Fruit fly (Drosophila melanogaster) whole organism, wandering third instar larva: Measurements from ENCODE around the gene CG6656.

Source experiments
- Abd-B ChIP-seq: fragments of >200 bp; optimal IDR thresholded peaks from 2 replicates; lab custom pipeline; 2017; ENCODE audit warnings: missing biosample characterization, missing genetic modification characterization
- CG32264 ChIP-seq: fragments of 200-800 bp; sonication (Bioruptor generic); optimal IDR thresholded peaks from 2 replicates; lab custom pipeline; 2016; ENCODE audit warnings: missing biosample characterization, missing genetic modification characterization
- CG9705 ChIP-seq: fragments of 200-800 bp; sonication (Bioruptor generic); optimal IDR thresholded peaks from 2 replicates; lab custom pipeline; 2018; ENCODE audit warnings: missing biosample characterization, mild to moderate bottlenecking, missing genetic modification characterization
- CrebA ChIP-seq: fragments of 200-800 bp; sonication (Bioruptor generic); optimal IDR thresholded peaks from 2 replicates; lab custom pipeline; 2016; ENCODE audit warnings: missing biosample characterization, mild to moderate bottlenecking, missing genetic modification characterization, borderline replicate concordance
- Dfd ChIP-seq: fragments of >200 bp; optimal IDR thresholded peaks from 2 replicates; lab custom pipeline; 2017; ENCODE audit warnings: missing biosample characterization, missing genetic modification characterization
- Dif ChIP-seq: fragments of 200-275, 200-300 bp; sonication (Bioruptor generic); optimal IDR thresholded peaks from 2 replicates; lab custom pipeline; 2018; ENCODE audit warnings: missing biosample characterization, missing genetic modification characterization; ENCODE audit not compliant: partially characterized antibody
- GATAd ChIP-seq: sonication (Bioruptor generic); optimal IDR thresholded peaks from 2 replicates; lab custom pipeline; 2016; ENCODE audit warnings: missing biosample characterization, missing genetic modification characterization
- HLH106 ChIP-seq: fragments of 200-800 bp; optimal IDR thresholded peaks from 3 replicates; lab custom pipeline; 2019; ENCODE audit warnings: missing biosample characterization, mild to moderate bottlenecking, missing genetic modification characterization, moderate library complexity
- Hnf4 ChIP-seq: fragments of 200-800 bp; sonication (Bioruptor generic); optimal IDR thresholded peaks from 2 replicates; lab custom pipeline; 2016; ENCODE audit warnings: missing biosample characterization, mild to moderate bottlenecking, missing genetic modification characterization
- Hr78 ChIP-seq: fragments of >200 bp; optimal IDR thresholded peaks from 2 replicates; lab custom pipeline; 2017; ENCODE audit warnings: missing biosample characterization, missing genetic modification characterization
- Hr83 ChIP-seq: fragments of 200-300 bp; sonication (Bioruptor generic); optimal IDR thresholded peaks from 2 replicates; lab custom pipeline; 2016; ENCODE audit warnings: missing biosample characterization, mild to moderate bottlenecking, missing genetic modification characterization, moderate library complexity; ENCODE audit not compliant: poor library complexity, severe bottlenecking
- Jra ChIP-seq: sonication (Bioruptor generic); optimal IDR thresholded peaks from 2 replicates; lab custom pipeline; 2016; ENCODE audit warnings: missing biosample characterization, missing genetic modification characterization
- Mio ChIP-seq: sonication (Bioruptor generic); optimal IDR thresholded peaks from 2 replicates; lab custom pipeline; 2016; ENCODE audit warnings: missing biosample characterization, missing genetic modification characterization
- Myc ChIP-seq: fragments of >200 bp; optimal IDR thresholded peaks from 2 replicates; lab custom pipeline; 2017
- N ChIP-seq: fragments of >200 bp; optimal IDR thresholded peaks from 2 replicates; lab custom pipeline; 2018; ENCODE audit warnings: missing biosample characterization, missing external identifiers, missing genetic modification characterization
- OdsH ChIP-seq: fragments of 200-800 bp; sonication (Bioruptor generic); optimal IDR thresholded peaks from 2 replicates; lab custom pipeline; 2016; ENCODE audit warnings: missing biosample characterization, mild to moderate bottlenecking, missing genetic modification characterization
- Rel ChIP-seq, 2 experiments: fragments of 200-800 bp; sonication (Bioruptor generic) in 1 of 2; optimal IDR thresholded peaks; 2 replicates in 1 of 2; 3 replicates in 1 of 2; lab custom pipeline; 2016 to 2019; ENCODE audit warnings: mild to moderate bottlenecking in 2 of 2, missing biosample characterization in 2 of 2, missing genetic modification characterization in 2 of 2, moderate library complexity in 1 of 2
- Sp1 ChIP-seq: fragments of 200-800 bp; sonication (Bioruptor generic); optimal IDR thresholded peaks from 3 replicates; lab custom pipeline; 2019; ENCODE audit warnings: missing biosample characterization, mild to moderate bottlenecking, missing genetic modification characterization, moderate library complexity
- Vsx2 ChIP-seq: fragments of 200-300, 225-300 bp; sonication (Bioruptor generic); optimal IDR thresholded peaks from 2 replicates; lab custom pipeline; 2018; ENCODE audit warnings: missing biosample characterization, missing genetic modification characterization; ENCODE audit not compliant: partially characterized antibody
- br ChIP-seq: fragments of 200-800 bp; sonication (Bioruptor generic); optimal IDR thresholded peaks from 2 replicates; lab custom pipeline; 2016; ENCODE audit warnings: missing biosample characterization, missing genetic modification characterization
- brk ChIP-seq: fragments of 200-800 bp; sonication (Bioruptor generic); optimal IDR thresholded peaks from 2 replicates; lab custom pipeline; 2016; ENCODE audit warnings: missing biosample characterization, mild to moderate bottlenecking, missing genetic modification characterization
- dl ChIP-seq, 2 experiments: fragments of 175-275, 200-275 bp in 1 of 2; fragments of 200-275 bp in 1 of 2; sonication (Bioruptor generic); optimal IDR thresholded peaks; lab custom pipeline; 2018; ENCODE audit warnings: mild to moderate bottlenecking in 2 of 2, missing biosample characterization in 2 of 2, missing genetic modification characterization in 2 of 2, moderate library complexity in 2 of 2; ENCODE audit not compliant: partially characterized antibody in 2 of 2, insufficient read depth in 1 of 2
- dmrt93B ChIP-seq: fragments of 200-800 bp; sonication (Bioruptor generic); optimal IDR thresholded peaks from 2 replicates; lab custom pipeline; 2018; ENCODE audit warnings: missing biosample characterization, mild to moderate bottlenecking, missing genetic modification characterization
- dsf ChIP-seq: sonication (Bioruptor generic); optimal IDR thresholded peaks from 2 replicates; lab custom pipeline; 2016; ENCODE audit warnings: missing biosample characterization, missing genetic modification characterization, borderline replicate concordance
- ey ChIP-seq: fragments of 200-800 bp; sonication (Bioruptor generic); optimal IDR thresholded peaks from 2 replicates; lab custom pipeline; 2016; ENCODE audit warnings: missing biosample characterization, missing genetic modification characterization
- foxo ChIP-seq, 2 experiments: fragments of 200-800 bp; sonication (Bioruptor generic); optimal IDR thresholded peaks; 2 replicates in 1 of 2; 3 replicates in 1 of 2; lab custom pipeline; 2016 to 2017; ENCODE audit warnings: missing biosample characterization in 2 of 2, missing genetic modification characterization in 2 of 2
- fru ChIP-seq: fragments of 200-800 bp; sonication (Bioruptor generic); optimal IDR thresholded peaks from 3 replicates; lab custom pipeline; 2016; ENCODE audit warnings: missing biosample characterization, mild to moderate bottlenecking, missing genetic modification characterization
- h ChIP-seq: fragments of 200-800 bp; sonication (Bioruptor generic); optimal IDR thresholded peaks from 3 replicates; lab custom pipeline; 2016; ENCODE audit warnings: missing biosample characterization, mild to moderate bottlenecking, missing genetic modification characterization
- jim ChIP-seq: fragments of 175-275, 200-325 bp; sonication (Bioruptor generic); optimal IDR thresholded peaks from 2 replicates; lab custom pipeline; 2016; ENCODE audit warnings: missing biosample characterization, mild to moderate bottlenecking, missing genetic modification characterization
- lola ChIP-seq: fragments of >200 bp; optimal IDR thresholded peaks from 2 replicates; lab custom pipeline; 2017; ENCODE audit warnings: missing biosample characterization, missing genetic modification characterization
- pan ChIP-seq: fragments of >200 bp; optimal IDR thresholded peaks from 2 replicates; lab custom pipeline; 2017
- psq ChIP-seq: fragments of 200-800 bp; sonication (Bioruptor generic); optimal IDR thresholded peaks from 3 replicates; lab custom pipeline; 2017; ENCODE audit warnings: missing biosample characterization, mild to moderate bottlenecking, missing genetic modification characterization, moderate library complexity
- rgr ChIP-seq: fragments of 200-800 bp; sonication (Bioruptor generic); optimal IDR thresholded peaks from 3 replicates; lab custom pipeline; 2016; ENCODE audit warnings: missing biosample characterization, mild to moderate bottlenecking, missing genetic modification characterization
- sage ChIP-seq: fragments of 200-800 bp; sonication (Bioruptor generic); optimal IDR thresholded peaks from 2 replicates; lab custom pipeline; 2016; ENCODE audit warnings: missing biosample characterization, mild to moderate bottlenecking, missing genetic modification characterization
- sv ChIP-seq: fragments of 200-800 bp; sonication (Bioruptor generic); optimal IDR thresholded peaks from 3 replicates; lab custom pipeline; 2016; ENCODE audit warnings: missing biosample characterization, missing genetic modification characterization
- tai ChIP-seq: sonication (Bioruptor generic); optimal IDR thresholded peaks from 2 replicates; lab custom pipeline; 2016; ENCODE audit warnings: missing biosample characterization, missing genetic modification characterization
- usp ChIP-seq: fragments of >200 bp; optimal IDR thresholded peaks from 2 replicates; lab custom pipeline; 2017; ENCODE audit warnings: missing biosample characterization, missing genetic modification characterization
- woc ChIP-seq: sonication (Bioruptor generic); optimal IDR thresholded peaks from 2 replicates; lab custom pipeline; 2016; ENCODE audit warnings: missing biosample characterization, mild to moderate bottlenecking, missing genetic modification characterization

The CG6656 gene

dm6 chr3R:21856873-21857243 lies 18.2 kb upstream of the CG6656 start:
- TF ChIP-seq Abd-B (no peak), CG9705 (no peak), Myc (lab: Kevin White, UChicago) (no peak)

- no peak for TF ChIP-seq brk (GFP tag; lab: Kevin White, UChicago)
- peak in 1 of 2 experiments; percentile 26 for TF ChIP-seq foxo (GFP tag; optimal IDR thresholded peaks at IDR 0.05; lab: Kevin White, UChicago)
- TF ChIP-seq HLH106 = peak; percentile 28
- no peak for TF ChIP-seq Vsx2
- peak; percentile 7 for TF ChIP-seq psq
- TF ChIP-seq fru = peak; percentile 36
- peak; percentile 13 for TF ChIP-seq h
- no peak for TF ChIP-seq Abd-B
- peak; percentile 6 for TF ChIP-seq OdsH
- TF ChIP-seq Sp1 = peak; percentile 11
- peak; percentile 17 for TF ChIP-seq woc (GFP tag; lab: Kevin White, UChicago)
- peak; percentile 6 for TF ChIP-seq ey (GFP tag; lab: Kevin White, UChicago)
- no peak for TF ChIP-seq dl (GFP tag; optimal IDR thresholded peaks at IDR 0.05; lab: Kevin White, UChicago; ENCODE audit: insufficient read depth in 1 of 2, partially characterized antibody in 2 of 2)
Observed at dm6 chr3R:21857509-21857908, 17.6 kb upstream of the CG6656 start.

- TF ChIP-seq usp (GFP tag; lab: Kevin White, UChicago) (no peak), OdsH (no peak), sv (GFP tag; lab: Kevin White, UChicago) (no peak), Myc (lab: Kevin White, UChicago) (no peak), CG9705 (no peak), lola (GFP tag; lab: Kevin White, UChicago) (no peak), dl (GFP tag; optimal IDR thresholded peaks at IDR 0.05; lab: Kevin White, UChicago; ENCODE audit: insufficient read depth in 1 of 2, partially characterized antibody in 2 of 2) (no peak), psq (no peak), Mio (GFP tag; lab: Kevin White, UChicago) (no peak), pan (no peak), Rel (GFP tag; optimal IDR thresholded peaks at IDR 0.05; lab: Kevin White, UChicago) (no peak), Rel (tag; optimal IDR thresholded peaks at IDR 0.05; lab: Kevin White, UChicago) (no peak), rgr (GFP tag; lab: Kevin White, UChicago) (no peak), GATAd (no peak), Hr78 (GFP tag; lab: Kevin White, UChicago) (no peak), tai (GFP tag; lab: Kevin White, UChicago) (no peak), fru (no peak), dmrt93B (GFP tag; lab: Kevin White, UChicago) (no peak), HLH106 (no peak), N (GFP tag; lab: Kevin White, UChicago) (no peak)
Observed at dm6 chr3R:21858290-21858875, 16.7 kb upstream of the CG6656 start.

dm6 chr3R:21859509-21859908 lies 15.6 kb upstream of the CG6656 start:
- TF ChIP-seq woc (GFP tag; lab: Kevin White, UChicago) = peak; percentile 89
- no peak for TF ChIP-seq N (GFP tag; lab: Kevin White, UChicago)
- TF ChIP-seq CG32264 (GFP tag; lab: Kevin White, UChicago) = peak; percentile 68
- no peak for TF ChIP-seq Dfd (GFP tag; lab: Kevin White, UChicago)
- TF ChIP-seq dmrt93B (GFP tag; lab: Kevin White, UChicago) = peak; percentile 84
- peak; percentile 95 for TF ChIP-seq ey (GFP tag; lab: Kevin White, UChicago)
- no peak for TF ChIP-seq pan
- peak; percentile 91 for TF ChIP-seq Hnf4 (GFP tag; lab: Kevin White, UChicago)
- no peak for TF ChIP-seq lola (GFP tag; lab: Kevin White, UChicago)
- TF ChIP-seq Myc (lab: Kevin White, UChicago) = no peak
- peak; percentile 94 for TF ChIP-seq psq
- TF ChIP-seq Abd-B = no peak
- no peak for TF ChIP-seq Dif (GFP tag; lab: Kevin White, UChicago)
- no peak for TF ChIP-seq usp (GFP tag; lab: Kevin White, UChicago)
- TF ChIP-seq Hr83 (GFP tag; lab: Kevin White, UChicago) = no peak
- TF ChIP-seq sv (GFP tag; lab: Kevin White, UChicago) = peak; percentile 5
- no peak for TF ChIP-seq Hr78 (GFP tag; lab: Kevin White, UChicago)
- TF ChIP-seq rgr (GFP tag; lab: Kevin White, UChicago) = peak; percentile 92
- no peak for TF ChIP-seq Vsx2
- peak; percentile 85 for TF ChIP-seq brk (GFP tag; lab: Kevin White, UChicago)
- TF ChIP-seq sage (GFP tag; lab: Kevin White, UChicago) = peak; percentile 86
- peak; percentile 95 for TF ChIP-seq Sp1
- TF ChIP-seq Rel (GFP tag; optimal IDR thresholded peaks at IDR 0.05; lab: Kevin White, UChicago) = peak; percentile 70
- peak; percentile 75 for TF ChIP-seq Rel (tag; optimal IDR thresholded peaks at IDR 0.05; lab: Kevin White, UChicago)
- peak; percentile 8 for TF ChIP-seq CrebA (GFP tag; lab: Kevin White, UChicago)
- TF ChIP-seq h = peak; percentile 96
- TF ChIP-seq br (GFP tag; lab: Kevin White, UChicago) = peak; percentile 95
- peak; percentile 97 for TF ChIP-seq fru
- TF ChIP-seq Mio (GFP tag; lab: Kevin White, UChicago) = peak; percentile 12
- peak; percentile 76 for TF ChIP-seq dsf (GFP tag; lab: Kevin White, UChicago)
- peak in 1 of 2 experiments; percentile 96 for TF ChIP-seq foxo (GFP tag; optimal IDR thresholded peaks at IDR 0.05; lab: Kevin White, UChicago)
- no peak for TF ChIP-seq dl (GFP tag; optimal IDR thresholded peaks at IDR 0.05; lab: Kevin White, UChicago; ENCODE audit: insufficient read depth in 1 of 2, partially characterized antibody in 2 of 2)
- peak; percentile 83 for TF ChIP-seq tai (GFP tag; lab: Kevin White, UChicago)
- no peak for TF ChIP-seq jim (GFP tag; lab: Kevin White, UChicago)
- peak; percentile 1 for TF ChIP-seq GATAd
- TF ChIP-seq CG9705 = peak; percentile 85
- TF ChIP-seq Jra = peak; percentile 85
- peak; percentile 92 for TF ChIP-seq OdsH
- peak; percentile 95 for TF ChIP-seq HLH106
